Worm (Caenorhabditis elegans) whole organism, L4 larva: Measurements from ENCODE around the gene B0361.3.

Experiments
- F49E8.2 ChIP-seq: sonication (generic microtip); optimal IDR thresholded peaks from 2 replicates; lab custom pipeline; 2016; ENCODE audit warnings: missing compliant biosample characterization, mild to moderate bottlenecking, missing genetic modification characterization, borderline replicate concordance
- R02D3.7 ChIP-seq: fragments of 150-350 bp; sonication (generic microtip); optimal IDR thresholded peaks from 3 replicates; lab custom pipeline; 2014; ENCODE audit warnings: missing biosample characterization, missing genetic modification characterization
- Y5F2A.4 ChIP-seq: fragments of 200-800 bp; sonication (Bioruptor generic); optimal IDR thresholded peaks from 2 replicates; lab custom pipeline; 2018; ENCODE audit warnings: mild to moderate bottlenecking, missing genetic modification characterization, missing compliant biosample characterization
- ceh-82 ChIP-seq: sonication (generic microtip); optimal IDR thresholded peaks from 2 replicates; lab custom pipeline; 2017; ENCODE audit warnings: missing biosample characterization, missing genetic modification characterization
- ctbp-1 ChIP-seq: fragments of 200-800 bp; sonication (Bioruptor generic); IDR thresholded peaks from 2 replicates; pipeline ENCODE4 v1.3.6; 2022; ENCODE audit warnings: missing genetic modification reagents, missing genetic modification characterization, missing compliant biosample characterization
- egl-27 ChIP-seq: sonication (generic microtip); optimal IDR thresholded peaks from 3 replicates; lab custom pipeline; 2017; ENCODE audit warnings: missing biosample characterization, missing genetic modification reagents, missing genetic modification characterization
- gei-8 ChIP-seq: fragments of 200-800 bp; sonication (Bioruptor generic); optimal IDR thresholded peaks from 2 replicates; lab custom pipeline; 2018; ENCODE audit warnings: mild to moderate bottlenecking, missing genetic modification characterization, missing compliant biosample characterization
- lin-15B ChIP-seq: fragments of 150-350 bp; sonication (generic microtip); optimal IDR thresholded peaks from 3 replicates; lab custom pipeline; 2014; ENCODE audit warnings: missing biosample characterization, missing genetic modification characterization
- nhr-11 ChIP-seq: fragments of 150-350 bp; optimal IDR thresholded peaks from 2 replicates; lab custom pipeline; 2014; ENCODE audit warnings: missing biosample characterization, missing genetic modification characterization
- nhr-237 ChIP-seq: sonication (generic microtip); optimal IDR thresholded peaks from 2 replicates; lab custom pipeline; 2017; ENCODE audit warnings: missing biosample characterization, missing genetic modification characterization
- nhr-77 ChIP-seq: fragments of 150-350 bp; optimal IDR thresholded peaks from 2 replicates; lab custom pipeline; 2014; ENCODE audit warnings: missing biosample characterization, missing genetic modification characterization
- sdz-12 ChIP-seq: fragments of 200-800 bp; sonication (Bioruptor generic); optimal IDR thresholded peaks from 2 replicates; lab custom pipeline; 2018; ENCODE audit warnings: mild to moderate bottlenecking, missing genetic modification characterization, missing compliant biosample characterization
- unc-62 ChIP-seq, 3 experiments: fragments of 150-350 bp in 1 of 3; sonication (generic microtip); optimal IDR thresholded peaks in 2 of 3; peaks in 1 of 3; 1 replicate in 1 of 3; 2 replicates in 2 of 3; lab custom pipeline; 2014 to 2017; ENCODE audit warnings: missing biosample characterization in 3 of 3, missing genetic modification characterization in 3 of 3, missing genetic modification reagents in 3 of 3, missing genotype in 1 of 3

DNA sequence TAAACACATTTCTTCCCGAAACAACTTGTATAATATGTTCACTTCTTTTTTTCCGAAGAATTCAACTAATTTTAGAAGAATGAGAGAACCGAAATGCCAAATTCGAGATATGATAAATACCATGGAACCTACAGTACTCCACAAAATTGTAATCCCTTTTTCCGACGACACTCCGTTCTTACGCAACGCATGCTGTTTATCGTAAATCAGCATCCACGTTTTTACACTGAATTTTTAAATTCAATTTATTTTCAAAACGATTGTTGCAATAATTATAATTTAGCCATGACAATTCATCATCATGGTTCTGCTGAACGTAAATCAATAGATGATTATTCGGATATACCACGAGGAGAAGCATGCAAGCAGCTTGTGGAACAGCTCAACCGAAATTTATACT lies at the start of gene B0361.3:
- TF ChIP-seq nhr-77 (tag; lab: Kevin White, UChicago) = no peak
- TF ChIP-seq gei-8 (GFP tag; lab: Kevin White, UChicago) = no peak
- no peak for TF ChIP-seq Y5F2A.4 (GFP tag; lab: Kevin White, UChicago)
- no peak for TF ChIP-seq unc-62 (GFP tag; optimal IDR thresholded peaks at IDR 0.05 in 1 of 2; lab: Kevin White, UChicago)
- TF ChIP-seq unc-62 (tag; optimal IDR thresholded peaks at IDR 0.05; lab: Kevin White, UChicago) = no peak
- no peak for TF ChIP-seq nhr-237 (tag; lab: Kevin White, UChicago)
- no peak for TF ChIP-seq R02D3.7 (tag; lab: Kevin White, UChicago)
- TF ChIP-seq sdz-12 (GFP tag; lab: Kevin White, UChicago) = no peak
- no peak for TF ChIP-seq nhr-11
- TF ChIP-seq lin-15B (tag; lab: Kevin White, UChicago) = no peak
- no peak for TF ChIP-seq egl-27 (tag; lab: Kevin White, UChicago)
- TF ChIP-seq ctbp-1 (GFP tag; lab: Robert Waterston, UW) = no peak
- no peak for TF ChIP-seq ceh-82
- no peak for TF ChIP-seq F49E8.2 (tag; lab: Kevin White, UChicago)
